Worm (Caenorhabditis elegans) whole organism, L2 larva: Measurements from ENCODE around the gene F13H8.11.

Source experiments
- alr-1 ChIP-seq: fragments of 150-350 bp; optimal IDR thresholded peaks from 2 replicates; lab custom pipeline; 2014; ENCODE audit warnings: missing biosample characterization, missing genetic modification characterization
- ama-1 ChIP-seq: fragments of 150-350 bp; optimal IDR thresholded peaks from 2 replicates; lab custom pipeline; 2018; ENCODE audit warnings: inconsistent platforms
- fos-1 ChIP-seq: fragments of 150-350 bp; optimal IDR thresholded peaks from 2 replicates; lab custom pipeline; 2014; ENCODE audit warnings: missing biosample characterization, missing genetic modification characterization
- nhr-25 ChIP-seq: fragments of 150-350 bp; sonication (generic microtip); optimal IDR thresholded peaks from 3 replicates; lab custom pipeline; 2014; ENCODE audit warnings: missing biosample characterization, missing genetic modification characterization
- nhr-6 ChIP-seq: fragments of 150-350 bp; optimal IDR thresholded peaks from 2 replicates; lab custom pipeline; 2014; ENCODE audit warnings: missing biosample characterization, missing genetic modification characterization
- unc-39 ChIP-seq: fragments of 150-350 bp; optimal IDR thresholded peaks from 2 replicates; lab custom pipeline; 2014; ENCODE audit warnings: missing biosample characterization, missing genetic modification characterization

DNA sequence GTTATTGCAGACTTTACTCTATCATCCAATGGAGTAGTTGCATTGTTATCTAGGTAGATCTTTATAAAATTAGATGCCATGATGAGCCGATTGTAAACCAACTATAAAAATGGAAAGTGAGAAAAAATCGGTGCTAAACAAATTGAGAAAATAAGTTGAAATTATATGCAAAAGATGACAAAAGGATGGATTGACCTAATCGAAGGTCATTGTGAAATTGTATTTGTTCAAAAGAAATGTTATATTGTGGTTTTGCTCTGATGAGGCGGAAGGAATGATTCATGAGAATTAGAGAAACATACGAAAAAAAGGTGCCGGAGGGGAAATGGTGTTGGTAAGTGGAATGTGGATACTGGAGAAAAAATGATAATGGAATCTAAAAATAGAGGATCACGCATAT, 21.2 kb upstream of the F13H8.11 start, which contains the start of gene scly-1:
- TF ChIP-seq unc-39 (tag; lab: Kevin White, UChicago): no peak
- TF ChIP-seq nhr-6 (tag; lab: Kevin White, UChicago): no peak
- no peak for TF ChIP-seq nhr-25 (tag; lab: Kevin White, UChicago)
- no peak for TF ChIP-seq alr-1 (tag; lab: Kevin White, UChicago)
- no peak for TF ChIP-seq fos-1 (tag; lab: Kevin White, UChicago)
- TF ChIP-seq ama-1: no peak
